Comparison of ENCODE assay signal across 4 worm cellular contexts in the genomic region with DNA sequence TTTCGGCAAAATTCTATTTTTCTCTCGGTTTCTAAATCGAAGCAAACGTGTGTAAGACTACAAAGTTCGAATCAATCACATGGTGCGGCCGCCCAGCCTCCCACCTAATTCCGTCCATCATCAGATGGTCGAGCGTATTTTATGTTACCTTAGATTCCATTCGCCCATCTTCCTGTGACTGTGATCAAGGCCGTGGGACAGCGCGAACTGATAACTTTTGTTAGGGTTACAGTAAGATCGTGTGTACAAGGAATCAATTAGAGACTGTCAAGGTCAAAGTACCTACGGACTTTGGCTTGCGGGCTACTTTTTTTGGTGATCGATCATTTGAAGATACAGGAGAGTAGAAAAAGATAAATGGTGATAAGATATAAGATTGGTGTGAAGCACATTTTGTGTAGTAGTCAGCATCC.
TF ChIP-seq lines count a peak whose summit lies in the region.

No protein-coding gene starts in this region.

TF ChIP-seq in whole organism, L1 larva, 84 proteins besides CTCF, POLR2A, EP300 and RAD21 (continued from another document and continues in another):
- no peak for TF ChIP-seq nhr-237 (tag; optimal IDR thresholded peaks at IDR 0.05; lab: Kevin White, UChicago)
- TF ChIP-seq nhr-71 (tag; optimal IDR thresholded peaks at IDR 0.05; lab: Kevin White, UChicago), result peak; percentile 94
- peak; percentile 15 for TF ChIP-seq nhr-11 (tag; optimal IDR thresholded peaks at IDR 0.05; lab: Kevin White, UChicago)
- peak; percentile 86 for TF ChIP-seq unc-130 (tag; optimal IDR thresholded peaks at IDR 0.05; lab: Kevin White, UChicago)
- peak; percentile 84 for TF ChIP-seq tbx-2 (tag; optimal IDR thresholded peaks at IDR 0.05; lab: Kevin White, UChicago)
- peak; percentile 72 for TF ChIP-seq grh-1 (GFP tag; IDR thresholded peaks at IDR 0.05; lab: Robert Waterston, UW)
- TF ChIP-seq nhr-47 (tag; optimal IDR thresholded peaks at IDR 0.05; lab: Kevin White, UChicago), result peak; percentile 68
- TF ChIP-seq zag-1 (tag; optimal IDR thresholded peaks at IDR 0.05; lab: Kevin White, UChicago), result no peak
- no peak for TF ChIP-seq fkh-10 (GFP tag; optimal IDR thresholded peaks at IDR 0.05; lab: Kevin White, UChicago)
- peak; percentile 41 for TF ChIP-seq xbp-1 (tag; optimal IDR thresholded peaks at IDR 0.05; lab: Kevin White, UChicago)
- TF ChIP-seq aha-1 (tag; optimal IDR thresholded peaks at IDR 0.05; lab: Kevin White, UChicago), result no peak
- TF ChIP-seq lin-14 (GFP tag; optimal IDR thresholded peaks at IDR 0.05; lab: Kevin White, UChicago), result peak; percentile 91
- TF ChIP-seq swsn-7 (tag; optimal IDR thresholded peaks at IDR 0.05; lab: Kevin White, UChicago), result peak; percentile 33
- TF ChIP-seq irx-1 (tag; optimal IDR thresholded peaks at IDR 0.05; lab: Kevin White, UChicago), result peak; percentile 53
- TF ChIP-seq nhr-76 (tag; optimal IDR thresholded peaks at IDR 0.05; lab: Kevin White, UChicago), result no peak
- peak; percentile 62 for TF ChIP-seq mep-1 (tag; optimal IDR thresholded peaks at IDR 0.05; lab: Kevin White, UChicago)
- peak; percentile 34 for TF ChIP-seq skn-1 (tag; optimal IDR thresholded peaks at IDR 0.05; lab: Kevin White, UChicago)
- peak in 1 of 2 experiments; percentile 52 for TF ChIP-seq egl-27 (tag; optimal IDR thresholded peaks at IDR 0.05; lab: Kevin White, UChicago)
- peak in 1 of 2 experiments; percentile 18 for TF ChIP-seq efl-1 (optimal IDR thresholded peaks at IDR 0.05; lab: Kevin White, UChicago)
- peak in 1 of 2 experiments; percentile 92 for TF ChIP-seq efl-1 (GFP tag; optimal IDR thresholded peaks at IDR 0.05 in 1 of 2; lab: Kevin White, UChicago)
- TF ChIP-seq pag-3 (tag; optimal IDR thresholded peaks at IDR 0.05; lab: Kevin White, UChicago; ENCODE audit: borderline replicate concordance, insufficient read depth), result peak; percentile 45
- no peak for TF ChIP-seq alr-1 (tag; optimal IDR thresholded peaks at IDR 0.05; lab: Kevin White, UChicago; ENCODE audit: borderline replicate concordance)
- no peak for TF ChIP-seq sup-37 (GFP tag; optimal IDR thresholded peaks at IDR 0.05; lab: Kevin White, UChicago)
- TF ChIP-seq mab-9 (GFP tag; IDR thresholded peaks at IDR 0.05; lab: Robert Waterston, UW), result peak; percentile 35; the same call in 1 of the 2 replicates
- peak; percentile 22 for TF ChIP-seq nhr-28 (tag; optimal IDR thresholded peaks at IDR 0.05; lab: Kevin White, UChicago)
- TF ChIP-seq sox-4 (tag; optimal IDR thresholded peaks at IDR 0.05; lab: Kevin White, UChicago), result no peak
- TF ChIP-seq lin-35 (GFP tag; optimal IDR thresholded peaks at IDR 0.05; lab: Kevin White, UChicago), result peak in 1 of 2 experiments; percentile 82
- peak; percentile 45 for TF ChIP-seq ceh-88 (GFP tag; IDR thresholded peaks at IDR 0.05; lab: Robert Waterston, UW)
- TF ChIP-seq elt-3 (tag; optimal IDR thresholded peaks at IDR 0.05; lab: Kevin White, UChicago), result peak; percentile 38 to 99 (median 76)
- peak; percentile 68 for TF ChIP-seq C16A3.4 (tag; optimal IDR thresholded peaks at IDR 0.05; lab: Kevin White, UChicago)

TF ChIP-seq in whole organism, L2 larva, 48 proteins besides CTCF, POLR2A, EP300 and RAD21 (continued from another document):
- TF ChIP-seq mdl-1 (tag; optimal IDR thresholded peaks at IDR 0.05; lab: Kevin White, UChicago) (peak in 1 of 2 experiments; percentile 54), fos-1 (tag; optimal IDR thresholded peaks at IDR 0.05; lab: Kevin White, UChicago) (peak; percentile 19), lsy-2 (tag; optimal IDR thresholded peaks at IDR 0.05; lab: Kevin White, UChicago) (peak in 1 of 2 experiments; percentile 48), nhr-10 (tag; optimal IDR thresholded peaks at IDR 0.05; lab: Kevin White, UChicago) (no peak), blmp-1 (tag; optimal IDR thresholded peaks at IDR 0.05; lab: Kevin White, UChicago; ENCODE audit: insufficient read depth) (peak; percentile 71), nhr-25 (tag; optimal IDR thresholded peaks at IDR 0.05; lab: Kevin White, UChicago) (peak; percentile 94), Y55F3AM.14 (GFP tag; optimal IDR thresholded peaks at IDR 0.05; lab: Kevin White, UChicago) (peak; percentile 38), F13H6.1 (tag; optimal IDR thresholded peaks at IDR 0.05; lab: Kevin White, UChicago) (peak; percentile 42), egl-27 (tag; optimal IDR thresholded peaks at IDR 0.05; lab: Kevin White, UChicago) (peak; percentile 30)

TF ChIP-seq in whole organism, L3 larva, 47 proteins besides CTCF, POLR2A, EP300 and RAD21 (continued from another document):
- TF ChIP-seq ceh-82 (tag; optimal IDR thresholded peaks at IDR 0.05; lab: Kevin White, UChicago), result no peak
- TF ChIP-seq hmg-11 (tag; optimal IDR thresholded peaks at IDR 0.05; lab: Kevin White, UChicago), result no peak
- TF ChIP-seq ceh-9 (tag; optimal IDR thresholded peaks at IDR 0.05; lab: Kevin White, UChicago), result no peak
- no peak for TF ChIP-seq lin-39 (tag; optimal IDR thresholded peaks at IDR 0.05; lab: Kevin White, UChicago)
- TF ChIP-seq pqm-1 (tag; optimal IDR thresholded peaks at IDR 0.05; lab: Kevin White, UChicago), result peak; percentile 54
- no peak for TF ChIP-seq nhr-12 (tag; optimal IDR thresholded peaks at IDR 0.05; lab: Kevin White, UChicago)
- TF ChIP-seq nhr-76 (tag; optimal IDR thresholded peaks at IDR 0.05; lab: Kevin White, UChicago), result peak; percentile 64
- TF ChIP-seq ZK546.5 (tag; optimal IDR thresholded peaks at IDR 0.05; lab: Kevin White, UChicago), result no peak
- TF ChIP-seq ceh-28 (tag; optimal IDR thresholded peaks at IDR 0.05; lab: Kevin White, UChicago), result peak; percentile 11
- no peak for TF ChIP-seq egl-5 (tag; optimal IDR thresholded peaks at IDR 0.05; lab: Kevin White, UChicago)
- TF ChIP-seq ama-1 (optimal IDR thresholded peaks at IDR 0.05; lab: Kevin White, UChicago), result no peak
- TF ChIP-seq mdl-1 (tag; optimal IDR thresholded peaks at IDR 0.05; lab: Kevin White, UChicago), result peak; percentile 49
- no peak for TF ChIP-seq mml-1 (tag; optimal IDR thresholded peaks at IDR 0.05; lab: Kevin White, UChicago)
- no peak for TF ChIP-seq aly-2 (tag; optimal IDR thresholded peaks at IDR 0.05; lab: Kevin White, UChicago)
- peak; percentile 83 for TF ChIP-seq nhr-43 (tag; optimal IDR thresholded peaks at IDR 0.05; lab: Kevin White, UChicago; ENCODE audit: poor library complexity, severe bottlenecking)
- no peak for TF ChIP-seq nhr-237 (tag; optimal IDR thresholded peaks at IDR 0.05; lab: Kevin White, UChicago)
- TF ChIP-seq skn-1 (tag; optimal IDR thresholded peaks at IDR 0.05; lab: Kevin White, UChicago), result no peak
- TF ChIP-seq elt-3 (tag; optimal IDR thresholded peaks at IDR 0.05; lab: Kevin White, UChicago), result peak in 2 of 3 experiments; percentile 86 to 87
- TF ChIP-seq lsy-12 (tag; optimal IDR thresholded peaks at IDR 0.05; lab: Kevin White, UChicago), result peak; percentile 41
- no peak for TF ChIP-seq sea-2 (GFP tag; optimal IDR thresholded peaks at IDR 0.05; lab: Kevin White, UChicago)
- TF ChIP-seq ztf-4 (tag; optimal IDR thresholded peaks at IDR 0.05; lab: Kevin White, UChicago), result no peak
- no peak for TF ChIP-seq egl-27 (tag; optimal IDR thresholded peaks at IDR 0.05; lab: Kevin White, UChicago)

TF ChIP-seq in whole organism, L4 larva, 104 proteins besides CTCF, POLR2A, EP300 and RAD21 (continued from another document):
- TF ChIP-seq mdt-29 (GFP tag; IDR thresholded peaks at IDR 0.05; lab: Robert Waterston, UW), result no peak
- TF ChIP-seq ceh-32 (tag; optimal IDR thresholded peaks at IDR 0.05; lab: Kevin White, UChicago; ENCODE audit: poor library complexity), result no peak
- TF ChIP-seq hif-1 (tag; optimal IDR thresholded peaks at IDR 0.05; lab: Kevin White, UChicago), result peak in 1 of 2 experiments; percentile 53
- TF ChIP-seq ctbp-1 (GFP tag; IDR thresholded peaks at IDR 0.05; lab: Robert Waterston, UW), result no peak
- no peak for TF ChIP-seq ztf-7 (tag; optimal IDR thresholded peaks at IDR 0.05; lab: Kevin White, UChicago)
- TF ChIP-seq unc-39 (tag; optimal IDR thresholded peaks at IDR 0.05; lab: Kevin White, UChicago), result no peak
- no peak for TF ChIP-seq ces-1 (GFP tag; optimal IDR thresholded peaks at IDR 0.05; lab: Kevin White, UChicago)
- TF ChIP-seq dmd-8 (GFP tag; IDR thresholded peaks at IDR 0.05; lab: Robert Waterston, UW), result no peak
- TF ChIP-seq vab-7 (GFP tag; IDR thresholded peaks at IDR 0.05; lab: Robert Waterston, UW), result no peak
- no peak for TF ChIP-seq ceh-28 (tag; optimal IDR thresholded peaks at IDR 0.05; lab: Kevin White, UChicago)
- peak; percentile 18 for TF ChIP-seq dpl-1 (GFP tag; optimal IDR thresholded peaks at IDR 0.05; lab: Kevin White, UChicago)
- no peak for TF ChIP-seq set-16 (GFP tag; IDR thresholded peaks at IDR 0.05; lab: Robert Waterston, UW)
- no peak for TF ChIP-seq zfp-2 (tag; optimal IDR thresholded peaks at IDR 0.05; lab: Kevin White, UChicago)
- no peak for TF ChIP-seq pqm-1 (tag; optimal IDR thresholded peaks at IDR 0.05; lab: Kevin White, UChicago)
- peak in 1 of 2 experiments; percentile 96 for TF ChIP-seq unc-62 (GFP tag; optimal IDR thresholded peaks at IDR 0.05 in 1 of 2; lab: Kevin White, UChicago)
- no peak for TF ChIP-seq unc-62 (tag; optimal IDR thresholded peaks at IDR 0.05; lab: Kevin White, UChicago)
- no peak for TF ChIP-seq aly-2 (tag; optimal IDR thresholded peaks at IDR 0.05; lab: Kevin White, UChicago)
- TF ChIP-seq aha-1 (tag; lab: Kevin White, UChicago), result peak; percentile 95
- peak; percentile 22 for TF ChIP-seq nhr-102 (tag; optimal IDR thresholded peaks at IDR 0.05; lab: Kevin White, UChicago)
- no peak for TF ChIP-seq zag-1 (tag; optimal IDR thresholded peaks at IDR 0.05; lab: Kevin White, UChicago)
- TF ChIP-seq lin-29 (GFP tag; IDR thresholded peaks at IDR 0.05; lab: Robert Waterston, UW), result no peak
- TF ChIP-seq daf-19 (GFP tag; conservative IDR thresholded peaks at IDR 0.05; lab: Robert Waterston, UW), result no peak
- no peak for TF ChIP-seq lin-15B (tag; optimal IDR thresholded peaks at IDR 0.05; lab: Kevin White, UChicago)
- peak; percentile 96 for TF ChIP-seq nhr-28 (tag; optimal IDR thresholded peaks at IDR 0.05; lab: Kevin White, UChicago)
- peak; percentile 68 for TF ChIP-seq mep-1 (tag; optimal IDR thresholded peaks at IDR 0.05; lab: Kevin White, UChicago)
- peak; percentile 10 to 65 for TF ChIP-seq mdl-1 (tag; optimal IDR thresholded peaks at IDR 0.05; lab: Kevin White, UChicago)
- TF ChIP-seq nhr-11 (tag; optimal IDR thresholded peaks at IDR 0.05; lab: Kevin White, UChicago), result peak; percentile 69
- no peak for TF ChIP-seq nhr-237 (tag; optimal IDR thresholded peaks at IDR 0.05; lab: Kevin White, UChicago)
- TF ChIP-seq dve-1 (tag; optimal IDR thresholded peaks at IDR 0.05; lab: Kevin White, UChicago; ENCODE audit: insufficient read depth), result peak; percentile 45
- no peak for TF ChIP-seq ztf-11 (tag; optimal IDR thresholded peaks at IDR 0.05; lab: Kevin White, UChicago)
- no peak for TF ChIP-seq F10B5.3 (tag; optimal IDR thresholded peaks at IDR 0.05; lab: Kevin White, UChicago)
- peak; percentile 65 for TF ChIP-seq nhr-10 (tag; optimal IDR thresholded peaks at IDR 0.05; lab: Kevin White, UChicago)
- no peak for TF ChIP-seq jun-1 (tag; optimal IDR thresholded peaks at IDR 0.05; lab: Kevin White, UChicago)
- peak; percentile 29 for TF ChIP-seq nhr-77 (tag; optimal IDR thresholded peaks at IDR 0.05; lab: Kevin White, UChicago)
- TF ChIP-seq tra-1 (GFP tag; IDR thresholded peaks at IDR 0.05; lab: Robert Waterston, UW), result no peak
- no peak for TF ChIP-seq F49E8.2 (tag; optimal IDR thresholded peaks at IDR 0.05; lab: Kevin White, UChicago; ENCODE audit: borderline replicate concordance)
- TF ChIP-seq zip-11 (GFP tag; IDR thresholded peaks at IDR 0.05; lab: Robert Waterston, UW), result no peak
- TF ChIP-seq nhr-48 (tag; optimal IDR thresholded peaks at IDR 0.05; lab: Kevin White, UChicago), result peak; percentile 81
- TF ChIP-seq mxl-2 (GFP tag; conservative IDR thresholded peaks at IDR 0.05; lab: Robert Waterston, UW), result no peak
- TF ChIP-seq fkh-10 (GFP tag; optimal IDR thresholded peaks at IDR 0.05; lab: Kevin White, UChicago), result no peak
- no peak for TF ChIP-seq Y75B8A.6 (GFP tag; IDR thresholded peaks at IDR 0.05; lab: Robert Waterston, UW)
- peak; percentile 61 for TF ChIP-seq cey-2 (tag; optimal IDR thresholded peaks at IDR 0.05; lab: Kevin White, UChicago; ENCODE audit: borderline replicate concordance, insufficient read depth)
- TF ChIP-seq nhr-41 (GFP tag; IDR thresholded peaks at IDR 0.05; lab: Robert Waterston, UW), result no peak
- TF ChIP-seq lsy-2 (tag; optimal IDR thresholded peaks at IDR 0.05; lab: Kevin White, UChicago), result peak; percentile 31 to 72
- TF ChIP-seq D1046.2 (GFP tag; IDR thresholded peaks at IDR 0.05; lab: Robert Waterston, UW), result no peak
- TF ChIP-seq php-3 (GFP tag; IDR thresholded peaks at IDR 0.05; lab: Robert Waterston, UW), result no peak
- TF ChIP-seq daf-12 (tag; optimal IDR thresholded peaks at IDR 0.05; lab: Kevin White, UChicago), result no peak
- no peak for TF ChIP-seq saeg-2 (GFP tag; IDR thresholded peaks at IDR 0.05; lab: Robert Waterston, UW)
- TF ChIP-seq nhr-76 (tag; optimal IDR thresholded peaks at IDR 0.05; lab: Kevin White, UChicago), result peak; percentile 50
- TF ChIP-seq ceh-20 (GFP tag; IDR thresholded peaks at IDR 0.05; lab: Robert Waterston, UW), result 0 out of 2 replicates have a peak, but pooled peaks have one; percentile 22
- TF ChIP-seq lin-13 (GFP tag; optimal IDR thresholded peaks at IDR 0.05; lab: Kevin White, UChicago), result no peak
- TF ChIP-seq hlh-30 (tag; optimal IDR thresholded peaks at IDR 0.05; lab: Kevin White, UChicago; ENCODE audit: insufficient read depth), result peak; percentile 87
- TF ChIP-seq ceh-82 (tag; optimal IDR thresholded peaks at IDR 0.05; lab: Kevin White, UChicago), result no peak
- no peak for TF ChIP-seq F37D6.2 (tag; optimal IDR thresholded peaks at IDR 0.05; lab: Kevin White, UChicago)
- peak; percentile 82 for TF ChIP-seq hlh-11 (tag; optimal IDR thresholded peaks at IDR 0.05; lab: Kevin White, UChicago)
- no peak for TF ChIP-seq lin-38 (GFP tag; IDR thresholded peaks at IDR 0.05; lab: Robert Waterston, UW)
- TF ChIP-seq daf-16 (GFP tag; optimal IDR thresholded peaks at IDR 0.05; lab: Kevin White, UChicago), result no peak
- no peak for TF ChIP-seq daf-16 (tag; optimal IDR thresholded peaks at IDR 0.05; lab: Kevin White, UChicago)
- TF ChIP-seq nhr-25 (tag; optimal IDR thresholded peaks at IDR 0.05; lab: Kevin White, UChicago; ENCODE audit: borderline replicate concordance, insufficient read depth), result peak; percentile 56
